Worm (Caenorhabditis elegans): Measurements from ENCODE around the gene srg-62.

- TF ChIP-seq isw-1 (GFP tag; IDR thresholded peaks at IDR 0.05), result no peak
- TF ChIP-seq snpc-4 (tag; optimal IDR thresholded peaks at IDR 0.05), result no peak
- TF ChIP-seq mdl-1 (tag; optimal IDR thresholded peaks at IDR 0.05), result no peak
- TF ChIP-seq unc-86 (tag; optimal IDR thresholded peaks at IDR 0.05), result no peak
- no peak for TF ChIP-seq ztf-11 (tag; optimal IDR thresholded peaks at IDR 0.05)
- no peak for TF ChIP-seq pqm-1 (tag; optimal IDR thresholded peaks at IDR 0.05)
- TF ChIP-seq C16A3.4 (tag; optimal IDR thresholded peaks at IDR 0.05), result no peak
- TF ChIP-seq lir-3 (tag; optimal IDR thresholded peaks at IDR 0.05; ENCODE audit: poor library complexity), result no peak
- TF ChIP-seq aly-2 (tag; optimal IDR thresholded peaks at IDR 0.05), result no peak
- no peak for TF ChIP-seq lsy-2 (tag; optimal IDR thresholded peaks at IDR 0.05)
- TF ChIP-seq ceh-63 (GFP tag; optimal IDR thresholded peaks at IDR 0.05), result no peak
- TF ChIP-seq efl-1 (optimal IDR thresholded peaks at IDR 0.05), result no peak
- TF ChIP-seq efl-1 (GFP tag; optimal IDR thresholded peaks at IDR 0.05 in 1 of 2), result no peak
Measured at ce11 chrV:2734360-2734759, 7.8 kb downstream of the srg-62 start, which contains the start of gene srg-57.
